Worm (Caenorhabditis elegans): ENCODE results near the gene F57G4.1.
"Not testable (repeated sequence)": the region's sequence is repeated elsewhere in the genome, so short reads cannot be mapped to it uniquely, and the experiment has no call there.

F57G4.1 gene

DNA sequence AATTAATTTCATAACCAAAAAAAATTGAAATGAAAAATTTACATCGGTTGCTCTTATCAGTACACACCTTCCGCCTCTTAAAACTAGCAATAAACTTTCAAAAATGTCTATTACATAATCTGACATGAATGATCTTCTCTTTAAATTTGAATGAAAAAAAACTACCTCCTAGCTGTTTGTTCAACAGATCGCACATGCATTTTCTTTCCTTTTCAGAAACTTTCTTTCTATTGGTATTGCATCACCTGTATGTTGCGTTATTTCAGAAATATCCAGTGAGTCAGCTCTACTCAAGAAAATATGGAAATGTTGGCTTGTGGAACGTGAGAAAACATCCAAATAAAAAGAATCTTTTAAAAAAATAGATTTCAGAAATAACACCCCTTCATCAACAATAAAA, at the start of gene F57G4.1:
Gene F57G4.1, plus strand, starts transcription at position 301 of the 400 bp plus-strand sequence.
- TF ChIP-seq elt-1 (tag; optimal IDR thresholded peaks at IDR 0.05; ENCODE audit: borderline replicate concordance, insufficient read depth) (no peak), mep-1 (tag; optimal IDR thresholded peaks at IDR 0.05) (no peak), ztf-11 (tag; optimal IDR thresholded peaks at IDR 0.05) (no peak)

DNA sequence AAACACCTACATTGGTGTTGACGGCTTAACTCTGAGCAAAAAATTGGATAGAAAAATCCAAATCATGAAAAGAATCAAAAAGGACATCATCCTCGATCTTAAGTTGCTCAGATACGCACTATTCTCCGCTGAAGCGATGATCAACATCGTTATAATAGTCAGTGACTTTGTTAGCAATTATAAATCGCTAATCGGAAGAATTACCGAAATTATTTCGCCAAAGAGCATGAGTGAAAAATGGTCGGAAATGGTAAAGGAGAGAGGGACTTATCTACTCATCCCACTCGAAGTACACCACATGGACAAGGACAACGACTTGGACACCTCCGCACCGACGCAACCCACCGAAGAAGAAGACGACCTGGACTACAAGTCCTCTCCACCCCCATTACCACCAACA, 43.3 kb upstream of the F57G4.1 start:
- no peak for TF ChIP-seq lsy-2 (tag; optimal IDR thresholded peaks at IDR 0.05)
- no peak for TF ChIP-seq tbx-8 (GFP tag; optimal IDR thresholded peaks at IDR 0.05)

DNA sequence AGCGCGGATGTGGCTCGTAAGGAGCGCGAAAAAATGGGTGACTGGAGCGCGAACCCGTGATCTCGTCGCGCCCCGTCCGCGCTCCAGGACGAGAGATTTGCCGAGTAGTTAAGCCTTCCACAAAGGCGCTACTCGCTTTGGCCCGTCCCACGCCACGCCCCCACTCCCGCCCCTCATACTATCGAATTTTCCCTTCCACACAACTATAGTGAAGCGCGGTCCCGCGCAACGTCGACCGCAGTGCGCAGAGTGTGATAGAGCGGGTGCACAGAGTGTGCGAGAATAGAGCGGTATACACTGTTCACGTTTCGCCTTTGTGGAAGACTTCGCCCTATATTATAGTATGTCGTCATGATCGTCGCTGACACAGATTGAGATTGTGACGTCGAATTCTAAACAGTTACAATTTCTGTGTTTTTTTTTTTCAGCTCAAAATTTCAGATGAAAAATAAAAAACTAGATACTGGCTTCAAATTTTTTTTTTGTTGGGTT, 38.9 kb upstream of the F57G4.1 start, which contains the start of gene fbxa-133:
Gene fbxa-133, plus strand, starts transcription at position 442 of the 492 bp plus-strand sequence.
- not testable (repeated sequence) for TF ChIP-seq ztf-11, pha-4, zip-8 (tag; optimal IDR thresholded peaks at IDR 0.05)

DNA sequence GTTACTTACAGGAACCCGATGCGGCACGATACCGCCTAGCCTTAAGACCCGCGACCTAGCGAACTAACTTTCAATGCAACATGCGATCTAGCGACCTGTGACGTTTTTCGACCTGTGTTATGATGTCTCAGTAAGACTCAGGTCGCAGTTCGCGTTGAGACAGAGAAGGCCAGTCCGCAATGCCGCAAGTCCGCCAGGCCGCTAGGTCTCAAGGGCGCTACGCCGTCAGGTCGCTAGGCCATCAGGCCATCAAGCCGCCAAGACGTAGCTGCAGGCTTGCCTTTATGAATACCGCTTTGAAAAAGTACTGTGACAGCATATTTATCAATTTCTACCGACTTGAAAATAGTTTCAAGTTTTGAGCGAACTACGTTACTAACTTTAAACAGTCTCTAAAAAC, 27.6 kb upstream of the F57G4.1 start:
- TF ChIP-seq nhr-2 (tag; optimal IDR thresholded peaks at IDR 0.05), result no peak
- TF ChIP-seq M03D4.4 (tag; optimal IDR thresholded peaks at IDR 0.05), result no peak
- TF ChIP-seq elt-1 (tag; optimal IDR thresholded peaks at IDR 0.05; ENCODE audit: borderline replicate concordance, insufficient read depth), result no peak
- TF ChIP-seq lin-13 (tag; optimal IDR thresholded peaks at IDR 0.05), result no peak
- no peak for TF ChIP-seq flh-1 (GFP tag; optimal IDR thresholded peaks at IDR 0.05)
- no peak for TF ChIP-seq unc-120 (tag; optimal IDR thresholded peaks at IDR 0.05; ENCODE audit: poor library complexity, severe bottlenecking)
- no peak for TF ChIP-seq unc-39 (tag; optimal IDR thresholded peaks at IDR 0.05)
- TF ChIP-seq ceh-39 (tag; optimal IDR thresholded peaks at IDR 0.05), result no peak
- no peak for TF ChIP-seq ces-1 (GFP tag; optimal IDR thresholded peaks at IDR 0.05)
- TF ChIP-seq ham-2 (GFP tag; optimal IDR thresholded peaks at IDR 0.05), result no peak
- no peak for TF ChIP-seq ceh-83 (GFP tag; optimal IDR thresholded peaks at IDR 0.05)

DNA sequence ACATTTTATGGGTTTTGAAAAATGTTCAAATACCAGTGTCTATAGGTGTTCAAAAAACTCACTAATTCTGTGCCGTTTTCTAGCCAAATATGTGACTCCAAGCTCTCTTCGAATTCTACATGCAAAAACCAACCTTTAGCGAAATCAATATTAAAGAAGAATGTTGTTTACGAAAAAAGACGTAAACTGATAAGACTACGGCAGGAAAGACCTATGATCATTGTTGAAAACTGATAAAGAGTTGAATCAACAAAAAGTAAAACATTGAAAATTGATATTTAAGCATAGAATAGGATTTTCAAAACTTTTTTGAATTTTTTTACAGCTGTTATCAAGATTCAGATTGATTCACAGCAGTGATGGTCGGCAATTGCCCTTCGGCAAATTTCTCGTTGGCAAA, 24.5 kb upstream of the F57G4.1 start, which contains the start of gene Y6G8.2:
Gene Y6G8.2, minus strand, starts transcription at position 147 of the 400 bp plus-strand sequence.
- no peak for TF ChIP-seq lsy-2 (tag; optimal IDR thresholded peaks at IDR 0.05)
- no peak for TF ChIP-seq nhr-12 (tag; optimal IDR thresholded peaks at IDR 0.05)
- TF ChIP-seq mls-2 (tag; optimal IDR thresholded peaks at IDR 0.05), result no peak
- TF ChIP-seq tbx-8 (GFP tag; optimal IDR thresholded peaks at IDR 0.05), result no peak
- TF ChIP-seq ham-2 (GFP tag; optimal IDR thresholded peaks at IDR 0.05), result no peak
- no peak for TF ChIP-seq nhr-28 (tag; optimal IDR thresholded peaks at IDR 0.05)
- TF ChIP-seq nhr-76 (tag; optimal IDR thresholded peaks at IDR 0.05), result no peak
- TF ChIP-seq ceh-43 (GFP tag; optimal IDR thresholded peaks at IDR 0.05), result no peak
- no peak for TF ChIP-seq unc-120 (tag; optimal IDR thresholded peaks at IDR 0.05; ENCODE audit: poor library complexity, severe bottlenecking)
- no peak for TF ChIP-seq mab-5 (tag; optimal IDR thresholded peaks at IDR 0.05)
- no peak for TF ChIP-seq drap-1 (GFP tag; optimal IDR thresholded peaks at IDR 0.05)
- TF ChIP-seq pha-4 (tag; optimal IDR thresholded peaks at IDR 0.05), result no peak
- TF ChIP-seq elt-3 (tag; optimal IDR thresholded peaks at IDR 0.05), result no peak
- TF ChIP-seq unc-39 (tag; optimal IDR thresholded peaks at IDR 0.05), result no peak

DNA sequence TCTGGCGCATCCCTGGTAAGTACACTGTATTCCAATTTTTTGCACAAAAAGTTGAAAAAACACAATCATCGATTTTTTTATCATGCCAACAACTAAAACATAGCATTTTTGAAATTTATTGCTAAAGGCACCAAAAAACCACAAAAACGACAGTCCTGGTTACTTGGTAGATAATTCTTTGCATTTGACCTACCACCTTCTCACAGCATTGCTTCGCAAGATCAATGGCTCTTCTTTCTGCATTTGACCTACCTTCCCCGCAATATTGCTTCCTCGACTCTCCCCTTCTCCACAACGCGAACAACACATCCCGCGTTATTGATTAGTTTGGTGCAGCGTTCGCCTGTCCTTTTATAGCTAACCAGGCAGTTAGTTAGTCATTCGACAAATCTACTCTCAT, 21.8 kb upstream of the F57G4.1 start, which contains the start of gene ztf-25:
Gene ztf-25, plus strand, starts transcription at position 301 of the 400 bp plus-strand sequence.
- no peak for TF ChIP-seq pha-4 (tag; optimal IDR thresholded peaks at IDR 0.05)
- no peak for TF ChIP-seq lsy-2 (tag; optimal IDR thresholded peaks at IDR 0.05)
- no peak for TF ChIP-seq nhr-2 (tag; optimal IDR thresholded peaks at IDR 0.05)
- no peak for TF ChIP-seq nhr-76 (tag; optimal IDR thresholded peaks at IDR 0.05)
- TF ChIP-seq drap-1 (GFP tag; optimal IDR thresholded peaks at IDR 0.05), result no peak
- TF ChIP-seq M03D4.4 (tag; optimal IDR thresholded peaks at IDR 0.05), result no peak
- no peak for TF ChIP-seq ham-2 (GFP tag; optimal IDR thresholded peaks at IDR 0.05)
- no peak for TF ChIP-seq tbx-8 (GFP tag; optimal IDR thresholded peaks at IDR 0.05)
- no peak for TF ChIP-seq blmp-1 (tag; optimal IDR thresholded peaks at IDR 0.05)
- TF ChIP-seq lin-13 (tag; optimal IDR thresholded peaks at IDR 0.05), result no peak
- TF ChIP-seq unc-39 (tag; optimal IDR thresholded peaks at IDR 0.05), result no peak
- no peak for TF ChIP-seq ceh-39 (tag; optimal IDR thresholded peaks at IDR 0.05)
- TF ChIP-seq nhr-28 (tag; optimal IDR thresholded peaks at IDR 0.05), result no peak

DNA sequence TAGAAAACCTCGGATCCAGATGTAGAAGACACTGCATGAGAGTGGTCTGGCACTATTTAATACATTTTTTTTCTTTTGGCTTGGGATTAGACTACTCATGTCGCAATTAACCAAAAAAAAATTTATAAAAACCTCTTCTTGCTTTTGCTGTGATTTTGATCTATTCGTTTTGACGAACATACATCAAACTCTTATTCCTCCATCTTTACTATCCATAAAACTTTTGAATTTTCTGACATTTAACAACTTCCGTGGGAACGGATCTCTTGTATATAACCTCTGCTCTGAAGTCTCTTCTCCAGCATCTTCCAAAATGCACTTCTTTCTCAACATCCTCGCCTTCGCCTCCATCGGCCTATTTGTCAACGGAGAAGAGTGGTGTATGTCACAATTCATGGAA, 17.3 kb upstream of the F57G4.1 start, which contains the start of gene Y6G8.16:
Gene Y6G8.16, plus strand, starts transcription at position 301 of the 400 bp plus-strand sequence.
- TF ChIP-seq unc-62, lin-32, tbx-8 (GFP tag; optimal IDR thresholded peaks at IDR 0.05): not testable (repeated sequence)
